Worm (Caenorhabditis elegans): ENCODE measurements around the gene lin-15A.

ce11 chrX:15746705-15747104 is 14.9 kb downstream of the lin-15A start, which contains the start of gene srxa-9:
- no peak for TF ChIP-seq lsy-2 (tag; optimal IDR thresholded peaks at IDR 0.05)
- TF ChIP-seq nhr-77 (tag; optimal IDR thresholded peaks at IDR 0.05): no peak
- no peak for TF ChIP-seq ama-1 (optimal IDR thresholded peaks at IDR 0.05)
- TF ChIP-seq ztf-11 (tag; optimal IDR thresholded peaks at IDR 0.05): no peak

Measured in whole organism, L2 larva.